Worm (Caenorhabditis elegans): ENCODE measurements around the gene F21C10.13.

- no peak for TF ChIP-seq fos-1 (tag; optimal IDR thresholded peaks at IDR 0.05)
- no peak for TF ChIP-seq nhr-25 (tag; optimal IDR thresholded peaks at IDR 0.05; ENCODE audit: borderline replicate concordance, insufficient read depth)
Observed at ce11 chrV:9094060-9094628, 28.0 kb upstream of the F21C10.13 start.
